Worm (Caenorhabditis elegans): ENCODE results near the gene algn-14.

algn-14 gene

DNA sequence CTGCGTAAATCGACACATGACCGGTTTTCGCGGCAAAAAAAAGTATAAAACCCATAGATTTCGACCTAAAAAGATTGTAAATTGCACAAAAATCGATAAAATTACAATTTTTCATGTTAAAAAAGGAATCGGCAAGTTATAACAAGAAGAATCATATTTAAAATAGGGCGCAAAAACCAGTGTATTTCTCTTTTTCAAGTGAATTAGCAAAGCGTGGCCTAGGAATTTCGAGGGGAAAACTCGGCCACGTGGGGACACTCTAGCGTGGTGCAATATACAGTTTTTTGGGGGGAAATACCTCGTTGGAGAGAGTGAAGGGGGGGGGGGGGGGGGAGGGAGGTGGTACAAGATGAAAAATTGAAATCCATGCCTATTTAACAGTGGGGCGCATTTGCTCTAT, 4.3 kb upstream of the algn-14 start:
- TF ChIP-seq ztf-11 (tag; optimal IDR thresholded peaks at IDR 0.05) = no peak
- no peak for TF ChIP-seq ceh-82 (tag; optimal IDR thresholded peaks at IDR 0.05)
- TF ChIP-seq jun-1 (tag; optimal IDR thresholded peaks at IDR 0.05) = no peak
- no peak for TF ChIP-seq elt-1 (tag; optimal IDR thresholded peaks at IDR 0.05)
- peak; percentile 43 for TF ChIP-seq R02D3.7 (tag; optimal IDR thresholded peaks at IDR 0.05)
- no peak for TF ChIP-seq daf-12 (tag; optimal IDR thresholded peaks at IDR 0.05)

ce11 chrIV:3807092-3807491, 3.9 kb upstream of the algn-14 start, which contains the start of gene M02B7.7:
TSS of gene M02B7.7 (minus strand) at chrIV:3807192.
- TF ChIP-seq ceh-16 (tag; optimal IDR thresholded peaks at IDR 0.05) = no peak
- TF ChIP-seq elt-2 (tag; optimal IDR thresholded peaks at IDR 0.05) = no peak
- no peak for TF ChIP-seq egl-27 (tag; optimal IDR thresholded peaks at IDR 0.05)
- no peak for TF ChIP-seq egl-5 (tag; optimal IDR thresholded peaks at IDR 0.05)
- TF ChIP-seq nhr-43 (tag; optimal IDR thresholded peaks at IDR 0.05; ENCODE audit: poor library complexity, severe bottlenecking) = no peak
- no peak for TF ChIP-seq ZK546.5 (tag; optimal IDR thresholded peaks at IDR 0.05)
- TF ChIP-seq pqm-1 (tag; optimal IDR thresholded peaks at IDR 0.05) = no peak
- no peak for TF ChIP-seq ama-1 (optimal IDR thresholded peaks at IDR 0.05)

DNA sequence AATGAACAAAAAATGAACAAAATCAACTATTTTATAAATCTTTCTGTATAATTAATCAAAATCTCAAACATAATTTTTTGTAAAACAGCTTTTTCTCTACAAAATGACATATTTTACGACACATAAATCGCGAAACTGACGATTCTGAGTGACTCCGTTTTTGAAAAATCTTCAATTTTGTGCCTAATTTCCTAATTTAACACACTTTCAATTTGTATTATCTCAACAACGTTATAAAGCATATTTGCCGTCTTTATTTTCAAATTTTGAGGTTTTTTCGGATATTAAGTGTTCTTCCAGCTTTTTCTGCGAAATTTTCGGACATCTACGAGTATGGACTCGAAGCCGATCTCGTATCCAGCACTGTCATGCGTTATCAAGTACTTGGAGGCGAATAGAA, 2.0 kb upstream of the algn-14 start, which contains the start of gene fbxc-47:
Gene fbxc-47, plus strand, starts transcription at position 301 of the 400 bp plus-strand sequence.
- no peak for TF ChIP-seq ztf-4 (tag; optimal IDR thresholded peaks at IDR 0.05)
- no peak for TF ChIP-seq mml-1 (tag; optimal IDR thresholded peaks at IDR 0.05)
- no peak for TF ChIP-seq elt-1 (tag; optimal IDR thresholded peaks at IDR 0.05)
- no peak for TF ChIP-seq nhr-12 (tag; optimal IDR thresholded peaks at IDR 0.05)
- TF ChIP-seq lsy-12 (tag; optimal IDR thresholded peaks at IDR 0.05) = no peak
- no peak for TF ChIP-seq elt-2 (tag; optimal IDR thresholded peaks at IDR 0.05)
- TF ChIP-seq ceh-28 (tag; optimal IDR thresholded peaks at IDR 0.05) = no peak
- no peak for TF ChIP-seq pqm-1 (tag; optimal IDR thresholded peaks at IDR 0.05)
- no peak for TF ChIP-seq eor-1 (tag; optimal IDR thresholded peaks at IDR 0.05)
- TF ChIP-seq ztf-11 (tag; optimal IDR thresholded peaks at IDR 0.05) = no peak
- TF ChIP-seq unc-62 (GFP tag; optimal IDR thresholded peaks at IDR 0.05) = no peak
- TF ChIP-seq pha-4 (tag; optimal IDR thresholded peaks at IDR 0.05) = no peak
- TF ChIP-seq nhr-77 (tag; optimal IDR thresholded peaks at IDR 0.05) = no peak
- no peak for TF ChIP-seq sea-2 (GFP tag; optimal IDR thresholded peaks at IDR 0.05)
- TF ChIP-seq lin-15B (tag; optimal IDR thresholded peaks at IDR 0.05) = no peak
- no peak for TF ChIP-seq mdl-1 (tag; optimal IDR thresholded peaks at IDR 0.05)
- no peak for TF ChIP-seq ceh-82 (tag; optimal IDR thresholded peaks at IDR 0.05)

DNA sequence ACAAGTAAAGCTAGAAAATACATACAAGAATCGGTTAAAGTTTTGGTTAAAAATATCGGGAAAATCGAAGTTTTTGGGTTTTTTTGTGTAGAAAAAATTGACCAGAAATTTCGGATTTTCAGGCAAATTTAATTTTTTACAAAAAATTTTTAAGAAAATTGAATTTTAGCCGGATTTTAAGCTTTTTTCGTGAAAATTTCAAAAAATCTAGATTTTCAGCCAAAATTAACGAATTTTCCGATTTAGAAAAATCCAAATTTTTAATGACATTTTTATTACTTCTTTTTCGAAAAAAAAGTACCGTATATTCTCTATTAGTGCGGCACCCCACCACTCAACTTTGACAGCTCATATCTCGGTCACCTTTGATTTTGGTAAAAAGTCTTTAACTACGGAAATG, 2.3 kb downstream of the algn-14 start, which contains the start of gene osm-3:
Gene osm-3, minus strand, starts transcription at position 101 of the 400 bp plus-strand sequence.
- TF ChIP-seq skn-1 (tag; optimal IDR thresholded peaks at IDR 0.05) (no peak), ztf-11 (tag; optimal IDR thresholded peaks at IDR 0.05) (no peak), egl-5 (tag; optimal IDR thresholded peaks at IDR 0.05) (no peak), nhr-77 (tag; optimal IDR thresholded peaks at IDR 0.05) (no peak), nfya-1 (tag; optimal IDR thresholded peaks at IDR 0.05; ENCODE audit: insufficient read depth) (no peak), eor-1 (tag; optimal IDR thresholded peaks at IDR 0.05) (no peak), snpc-4 (tag; optimal IDR thresholded peaks at IDR 0.05) (no peak), nhr-28 (tag; optimal IDR thresholded peaks at IDR 0.05) (no peak), nhr-25 (tag; optimal IDR thresholded peaks at IDR 0.05) (no peak), ceh-9 (tag; optimal IDR thresholded peaks at IDR 0.05) (no peak), ceh-82 (tag; optimal IDR thresholded peaks at IDR 0.05) (no peak), elt-3 (tag; optimal IDR thresholded peaks at IDR 0.05) (no peak), elt-2 (tag; optimal IDR thresholded peaks at IDR 0.05) (no peak), fos-1 (tag; optimal IDR thresholded peaks at IDR 0.05) (no peak), R02D3.7 (tag; optimal IDR thresholded peaks at IDR 0.05) (no peak), hmg-11 (tag; optimal IDR thresholded peaks at IDR 0.05) (no peak), nhr-23 (tag; optimal IDR thresholded peaks at IDR 0.05) (no peak), ZK546.5 (tag; optimal IDR thresholded peaks at IDR 0.05) (no peak)

DNA sequence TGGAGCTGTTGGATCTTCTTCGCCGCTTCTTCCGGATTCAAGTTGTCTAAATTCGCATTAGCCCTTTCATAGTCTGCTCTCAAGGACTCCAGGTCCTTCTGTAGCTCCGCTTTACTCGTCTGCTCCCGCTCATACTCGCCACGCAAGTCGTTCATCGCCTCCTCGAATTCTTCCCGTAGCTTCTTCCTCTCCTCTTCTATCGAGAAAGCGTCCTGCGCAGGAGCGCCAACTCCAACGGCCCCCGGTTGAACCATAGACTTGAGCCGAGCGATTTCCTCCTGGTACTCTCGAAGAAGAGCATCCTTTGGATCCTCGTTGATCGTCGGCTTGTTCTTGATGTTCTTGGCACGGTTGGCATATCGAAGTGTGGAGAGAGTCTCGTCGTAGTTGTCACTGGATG, 5.8 kb downstream of the algn-14 start:
- TF ChIP-seq nhr-67 (tag; optimal IDR thresholded peaks at IDR 0.05) (no peak), nhr-28 (tag; optimal IDR thresholded peaks at IDR 0.05) (no peak), unc-39 (tag; optimal IDR thresholded peaks at IDR 0.05) (no peak), ceh-16 (tag; optimal IDR thresholded peaks at IDR 0.05) (no peak), hmg-11 (tag; optimal IDR thresholded peaks at IDR 0.05) (no peak), zag-1 (tag; optimal IDR thresholded peaks at IDR 0.05) (no peak), elt-1 (tag; optimal IDR thresholded peaks at IDR 0.05) (no peak), ceh-82 (tag; optimal IDR thresholded peaks at IDR 0.05) (no peak), aly-2 (tag; optimal IDR thresholded peaks at IDR 0.05) (no peak), nhr-11 (tag; optimal IDR thresholded peaks at IDR 0.05) (no peak), tbx-2 (tag; optimal IDR thresholded peaks at IDR 0.05) (no peak), sea-2 (GFP tag; optimal IDR thresholded peaks at IDR 0.05) (no peak), nhr-77 (tag; optimal IDR thresholded peaks at IDR 0.05) (no peak), nfya-1 (tag; optimal IDR thresholded peaks at IDR 0.05; ENCODE audit: insufficient read depth) (no peak), elt-2 (tag; optimal IDR thresholded peaks at IDR 0.05) (no peak), fkh-10 (GFP tag; optimal IDR thresholded peaks at IDR 0.05) (no peak), nhr-25 (tag; optimal IDR thresholded peaks at IDR 0.05) (no peak)

Data from whole organism, L3 larva.